ENCODE assay signal across 2 fruit fly cellular contexts in the genomic region with DNA sequence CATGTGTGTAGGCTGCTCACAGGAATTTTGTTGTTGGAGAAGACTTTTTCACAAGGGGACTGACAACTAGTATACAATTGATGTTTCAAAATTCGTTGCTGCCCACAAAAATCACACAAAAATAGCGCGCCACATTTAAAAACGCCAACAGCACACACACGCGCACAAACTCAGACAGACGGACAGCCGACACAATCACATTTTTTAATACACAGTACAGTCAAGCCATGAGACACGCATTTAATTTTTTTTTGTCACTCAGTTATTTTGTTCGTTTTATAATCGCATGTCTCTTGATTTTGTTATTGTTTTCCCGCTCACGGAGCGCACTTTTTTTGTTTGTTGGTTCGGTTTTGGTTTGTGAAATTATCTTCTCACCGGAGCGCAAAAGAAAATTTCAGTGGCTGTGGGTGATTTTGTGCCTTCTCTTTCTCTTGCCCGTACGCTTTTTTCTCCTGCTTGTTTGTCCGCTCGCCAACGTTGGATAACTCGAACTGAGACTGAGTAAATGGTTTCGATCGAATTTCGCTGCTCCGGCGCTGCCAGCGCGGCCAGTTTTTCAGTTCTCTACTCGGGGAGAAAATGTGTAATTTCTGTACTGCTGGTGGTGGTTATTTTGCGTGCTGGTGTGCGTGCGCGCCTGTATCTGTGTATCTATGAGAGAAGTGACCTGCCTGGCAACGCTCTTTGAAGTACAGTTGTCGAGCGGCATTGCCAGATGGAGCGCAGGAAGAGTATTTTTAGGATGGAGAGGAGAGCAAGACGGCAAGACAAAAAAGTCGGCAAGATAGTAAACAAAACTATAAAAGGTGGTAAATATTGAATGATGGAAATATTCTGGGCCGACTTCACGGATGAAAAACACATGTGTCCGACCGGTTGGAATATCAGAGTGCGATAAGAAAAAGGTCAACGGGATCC.
TF ChIP-seq lines count a peak whose summit lies in the region.

A gene (minus strand): TSS at position 499 of the 921 bp plus-strand sequence.

TF ChIP-seq in whole organism, embryonic, 481 proteins besides CTCF, POLR2A, EP300 and RAD21 (continued from another document and continues in another):
- peak; percentile 18 for TF ChIP-seq abd-A (tag; optimal IDR thresholded peaks at IDR 0.05; lab: Kevin White, UChicago)
- TF ChIP-seq CG10366 (GFP tag; IDR thresholded peaks at IDR 0.05; lab: Robert Waterston, UW) = no peak
- peak; percentile 25 for TF ChIP-seq BEAF-32 (GFP tag; optimal IDR thresholded peaks at IDR 0.05; lab: Kevin White, UChicago)
- TF ChIP-seq Hmx (GFP tag; optimal IDR thresholded peaks at IDR 0.05; lab: Kevin White, UChicago) = no peak
- TF ChIP-seq dati (GFP tag; IDR thresholded peaks at IDR 0.05; lab: Robert Waterston, UW) = no peak
- TF ChIP-seq gsb-n (tag; optimal IDR thresholded peaks at IDR 0.05; lab: Kevin White, UChicago) = no peak
- peak; percentile 9 for TF ChIP-seq grau (tag; optimal IDR thresholded peaks at IDR 0.05; lab: Kevin White, UChicago)
- TF ChIP-seq emc (GFP tag; optimal IDR thresholded peaks at IDR 0.05; lab: Kevin White, UChicago) = no peak
- peak; percentile 7 for TF ChIP-seq eyg (GFP tag; optimal IDR thresholded peaks at IDR 0.05; lab: Kevin White, UChicago)
- TF ChIP-seq CG7928 (GFP tag; optimal IDR thresholded peaks at IDR 0.05; lab: Kevin White, UChicago) = no peak
- peak; percentile 72 for TF ChIP-seq onecut (GFP tag; IDR thresholded peaks at IDR 0.05; lab: Robert Waterston, UW)
- TF ChIP-seq CG42726 (GFP tag; IDR thresholded peaks at IDR 0.05; lab: Robert Waterston, UW; ENCODE audit: partially characterized antibody) = no peak
- no peak for TF ChIP-seq psq (GFP tag; optimal IDR thresholded peaks at IDR 0.05; lab: Kevin White, UChicago)
- TF ChIP-seq CG13424 (tag; optimal IDR thresholded peaks at IDR 0.05; lab: Kevin White, UChicago) = peak; percentile 33
- no peak for TF ChIP-seq CG16815 (GFP tag; optimal IDR thresholded peaks at IDR 0.05; lab: Kevin White, UChicago)
- TF ChIP-seq E2f2 (GFP tag; IDR thresholded peaks at IDR 0.05; lab: Robert Waterston, UW) = no peak
- TF ChIP-seq CG9609 (GFP tag; optimal IDR thresholded peaks at IDR 0.05; lab: Kevin White, UChicago) = no peak
- TF ChIP-seq wor (GFP tag; IDR thresholded peaks at IDR 0.05; lab: Robert Waterston, UW) = no peak
- TF ChIP-seq sr (GFP tag; IDR thresholded peaks at IDR 0.05; lab: Robert Waterston, UW) = peak; percentile 9; the same call in 1 of the 3 replicates
- TF ChIP-seq CG34422 (GFP tag; IDR thresholded peaks at IDR 0.05; lab: Robert Waterston, UW) = peak; percentile 41; the same call in 1 of the 3 replicates
- peak; percentile 54 for TF ChIP-seq CG13287 (GFP tag; IDR thresholded peaks at IDR 0.05; lab: Robert Waterston, UW; ENCODE audit: partially characterized antibody)
- TF ChIP-seq CG32532 (GFP tag; IDR thresholded peaks at IDR 0.05; lab: Robert Waterston, UW) = peak; percentile 45; the same call in 1 of the 2 replicates
- no peak for TF ChIP-seq ase (GFP tag; IDR thresholded peaks at IDR 0.05; lab: Robert Waterston, UW)
- no peak for TF ChIP-seq CG16863 (GFP tag; optimal IDR thresholded peaks at IDR 0.05; lab: Kevin White, UChicago)
- TF ChIP-seq Blimp-1 (GFP tag; optimal IDR thresholded peaks at IDR 0.05; lab: Kevin White, UChicago) = peak; percentile 13
- peak; percentile 47 for TF ChIP-seq row (GFP tag; IDR thresholded peaks at IDR 0.05; lab: Robert Waterston, UW)
- TF ChIP-seq CG6854 (GFP tag; optimal IDR thresholded peaks at IDR 0.05; lab: Kevin White, UChicago) = no peak
- no peak for TF ChIP-seq sim (GFP tag; IDR thresholded peaks at IDR 0.05; lab: Robert Waterston, UW)
- no peak for TF ChIP-seq Dref (GFP tag; IDR thresholded peaks at IDR 0.05; lab: Robert Waterston, UW)
- TF ChIP-seq Sry-β (GFP tag; optimal IDR thresholded peaks at IDR 0.05; lab: Kevin White, UChicago) = no peak
- TF ChIP-seq pho (GFP tag; optimal IDR thresholded peaks at IDR 0.05; lab: Kevin White, UChicago) = peak; percentile 2
- TF ChIP-seq CG1233 (GFP tag; optimal IDR thresholded peaks at IDR 0.05; lab: Kevin White, UChicago) = peak; percentile 59
- no peak for TF ChIP-seq Vsx1 (GFP tag; optimal IDR thresholded peaks at IDR 0.05; lab: Kevin White, UChicago)
- TF ChIP-seq MESR4 (GFP tag; optimal IDR thresholded peaks at IDR 0.05; lab: Kevin White, UChicago) = peak; percentile 3
- no peak for TF ChIP-seq klu (GFP tag; IDR thresholded peaks at IDR 0.05; lab: Robert Waterston, UW)
- TF ChIP-seq slbo (GFP tag; IDR thresholded peaks at IDR 0.05; lab: Robert Waterston, UW) = no peak
- no peak for TF ChIP-seq HmgD (GFP tag; optimal IDR thresholded peaks at IDR 0.05; lab: Kevin White, UChicago)
- no peak for TF ChIP-seq sc (optimal IDR thresholded peaks at IDR 0.05; lab: Kevin White, UChicago)
- peak; percentile 16 for TF ChIP-seq sc (GFP tag; optimal IDR thresholded peaks at IDR 0.05; lab: Kevin White, UChicago)
- no peak for TF ChIP-seq CG6791 (GFP tag; IDR thresholded peaks at IDR 0.05; lab: Robert Waterston, UW; ENCODE audit: partially characterized antibody)
- peak; percentile 41 for TF ChIP-seq zf30C (GFP tag; optimal IDR thresholded peaks at IDR 0.05; lab: Kevin White, UChicago)
- peak; percentile 55 for TF ChIP-seq caup (GFP tag; optimal IDR thresholded peaks at IDR 0.05; lab: Kevin White, UChicago; ENCODE audit: severe bottlenecking)
- no peak for TF ChIP-seq CG16779 (GFP tag; IDR thresholded peaks at IDR 0.05; lab: Robert Waterston, UW)
- TF ChIP-seq seq (GFP tag; IDR thresholded peaks at IDR 0.05; lab: Robert Waterston, UW) = peak; percentile 51; the same call in 1 of the 2 replicates
- no peak for TF ChIP-seq nmo (GFP tag; optimal IDR thresholded peaks at IDR 0.05; lab: Kevin White, UChicago)
- peak; percentile 61 for TF ChIP-seq schlank (tag; optimal IDR thresholded peaks at IDR 0.05; lab: Kevin White, UChicago)
- TF ChIP-seq grn (GFP tag; optimal IDR thresholded peaks at IDR 0.05; lab: Kevin White, UChicago) = peak; percentile 56
- TF ChIP-seq TFAM (GFP tag; optimal IDR thresholded peaks at IDR 0.05; lab: Kevin White, UChicago) = peak; percentile 13
- TF ChIP-seq Fer3 (tag; optimal IDR thresholded peaks at IDR 0.05; lab: Kevin White, UChicago) = peak; percentile 38
- peak; percentile 5 for TF ChIP-seq Nf-YB (GFP tag; optimal IDR thresholded peaks at IDR 0.05; lab: Kevin White, UChicago)
- TF ChIP-seq CG18764 (GFP tag; optimal IDR thresholded peaks at IDR 0.05; lab: Kevin White, UChicago) = no peak
- no peak for TF ChIP-seq gfzf (GFP tag; optimal IDR thresholded peaks at IDR 0.05; lab: Kevin White, UChicago)
- peak; percentile 46; the same call in 1 of the 2 replicates for TF ChIP-seq unc-4 (GFP tag; IDR thresholded peaks at IDR 0.05; lab: Robert Waterston, UW; ENCODE audit: partially characterized antibody)
- TF ChIP-seq CG11398 (GFP tag; optimal IDR thresholded peaks at IDR 0.05; lab: Kevin White, UChicago) = peak; percentile 14
- TF ChIP-seq CG30403 (GFP tag; optimal IDR thresholded peaks at IDR 0.05; lab: Kevin White, UChicago) = no peak
- peak; percentile 53; the same call in 1 of the 3 replicates for TF ChIP-seq CG11695 (GFP tag; IDR thresholded peaks at IDR 0.05; lab: Robert Waterston, UW)
- no peak for TF ChIP-seq dimm (GFP tag; IDR thresholded peaks at IDR 0.05; lab: Robert Waterston, UW)
- no peak for TF ChIP-seq tgo (GFP tag; IDR thresholded peaks at IDR 0.05; lab: Robert Waterston, UW)
- peak; percentile 98 for TF ChIP-seq pros (GFP tag; optimal IDR thresholded peaks at IDR 0.05; lab: Kevin White, UChicago)
- TF ChIP-seq CG4328 (GFP tag; optimal IDR thresholded peaks at IDR 0.05; lab: Kevin White, UChicago) = peak; percentile 60

TF ChIP-seq in whole organism, prepupa, 60 proteins besides CTCF, POLR2A, EP300 and RAD21 (continued from another document):
- TF ChIP-seq CG8319 (GFP tag; optimal IDR thresholded peaks at IDR 0.05; lab: Kevin White, UChicago) = no peak
- peak; percentile 71 for TF ChIP-seq CG6854 (GFP tag; optimal IDR thresholded peaks at IDR 0.05; lab: Kevin White, UChicago)
- no peak for TF ChIP-seq CG6808 (GFP tag; optimal IDR thresholded peaks at IDR 0.05; lab: Kevin White, UChicago)
- TF ChIP-seq Ets21C (GFP tag; optimal IDR thresholded peaks at IDR 0.05; lab: Kevin White, UChicago) = no peak
- TF ChIP-seq svp (GFP tag; lab: Kevin White, UChicago) = peak; percentile 55
- TF ChIP-seq OdsH (GFP tag; optimal IDR thresholded peaks at IDR 0.05; lab: Kevin White, UChicago) = no peak
- no peak for TF ChIP-seq CG3919 (GFP tag; optimal IDR thresholded peaks at IDR 0.05; lab: Kevin White, UChicago)
- TF ChIP-seq Ets96B (tag; optimal IDR thresholded peaks at IDR 0.05; lab: Kevin White, UChicago) = no peak
- TF ChIP-seq achi (GFP tag; optimal IDR thresholded peaks at IDR 0.05; lab: Kevin White, UChicago) = no peak
- TF ChIP-seq Eip75B (GFP tag; optimal IDR thresholded peaks at IDR 0.05; lab: Kevin White, UChicago) = no peak
- TF ChIP-seq CG9139 (GFP tag; optimal IDR thresholded peaks at IDR 0.05; lab: Kevin White, UChicago) = peak; percentile 61
- TF ChIP-seq vri (GFP tag; optimal IDR thresholded peaks at IDR 0.05; lab: Kevin White, UChicago) = peak; percentile 70
- TF ChIP-seq Sox15 (GFP tag; optimal IDR thresholded peaks at IDR 0.05; lab: Kevin White, UChicago) = no peak
